Fruit fly (Drosophila melanogaster): ENCODE measurements around the gene Nepl19.

dm6 chr3R:28870364-28870763 lies 9.6 kb downstream of the Nepl19 start:
- no peak for TF ChIP-seq h (GFP tag; optimal IDR thresholded peaks at IDR 0.05)
- no peak for TF ChIP-seq rgr (GFP tag; optimal IDR thresholded peaks at IDR 0.05)
- no peak for TF ChIP-seq CG9705 (GFP tag; optimal IDR thresholded peaks at IDR 0.05)
- TF ChIP-seq Abd-B (GFP tag; optimal IDR thresholded peaks at IDR 0.05), result no peak
- TF ChIP-seq Vsx2 (GFP tag; optimal IDR thresholded peaks at IDR 0.05; ENCODE audit: partially characterized antibody), result no peak
- no peak for TF ChIP-seq Hnf4 (GFP tag; optimal IDR thresholded peaks at IDR 0.05)
- TF ChIP-seq HLH106 (tag; optimal IDR thresholded peaks at IDR 0.05), result no peak

Data from whole organism, wandering third instar larva.